Worm (Caenorhabditis elegans): ENCODE measurements around the gene col-150.

DNA sequence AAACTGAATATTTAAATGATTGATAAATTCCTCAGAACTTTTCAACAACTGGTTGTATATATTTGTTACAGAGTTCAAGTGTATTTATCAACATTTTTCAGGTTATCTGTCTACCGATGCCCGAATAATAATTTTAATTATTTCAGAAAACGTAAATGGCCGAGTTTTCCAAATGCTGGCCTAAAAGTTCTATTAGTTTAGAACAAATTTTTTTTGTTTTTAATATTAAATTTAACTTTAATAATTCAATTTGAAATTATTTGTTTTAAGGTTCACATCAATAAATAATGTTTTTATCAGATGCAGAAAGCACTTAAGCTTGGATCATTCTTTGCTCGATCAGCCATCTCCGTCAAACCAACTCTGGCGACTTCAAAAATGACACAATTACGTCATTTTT, 19.9 kb upstream of the col-150 start, which contains the start of gene trx-2:
- TF ChIP-seq ztf-25 (GFP tag; IDR thresholded peaks at IDR 0.05) (no peak), Y53F4B.3 (GFP tag; IDR thresholded peaks at IDR 0.05) (no peak), pha-4 (tag; optimal IDR thresholded peaks at IDR 0.05) (no peak), ztf-28 (GFP tag; IDR thresholded peaks at IDR 0.05) (no peak), dpl-1 (GFP tag; optimal IDR thresholded peaks at IDR 0.05) (no peak), chd-7 (tag; optimal IDR thresholded peaks at IDR 0.05) (no peak), ztf-3 (GFP tag; optimal IDR thresholded peaks at IDR 0.05) (no peak), attf-6 (GFP tag; IDR thresholded peaks at IDR 0.05) (no peak), aptf-3 (GFP tag; IDR thresholded peaks at IDR 0.05) (no peak), lir-1 (GFP tag; conservative IDR thresholded peaks at IDR 0.05) (no peak), T26A5.8 (tag; optimal IDR thresholded peaks at IDR 0.05) (no peak), F39B2.1 (GFP tag; IDR thresholded peaks at IDR 0.05) (no peak), cebp-2 (GFP tag; IDR thresholded peaks at IDR 0.05) (no peak)
